Fruit fly (Drosophila melanogaster) S2 (cell line): ENCODE measurements around the gene dpr17.

Source experiments
- CG8478 ChIP-seq: fragments of >200 bp; optimal IDR thresholded peaks from 2 replicates; lab custom pipeline; 2018
- CTCF ChIP-seq, 2 experiments: fragments of >200 bp; optimal IDR thresholded peaks; 2 replicates each; lab custom pipeline; 2018

DNA sequence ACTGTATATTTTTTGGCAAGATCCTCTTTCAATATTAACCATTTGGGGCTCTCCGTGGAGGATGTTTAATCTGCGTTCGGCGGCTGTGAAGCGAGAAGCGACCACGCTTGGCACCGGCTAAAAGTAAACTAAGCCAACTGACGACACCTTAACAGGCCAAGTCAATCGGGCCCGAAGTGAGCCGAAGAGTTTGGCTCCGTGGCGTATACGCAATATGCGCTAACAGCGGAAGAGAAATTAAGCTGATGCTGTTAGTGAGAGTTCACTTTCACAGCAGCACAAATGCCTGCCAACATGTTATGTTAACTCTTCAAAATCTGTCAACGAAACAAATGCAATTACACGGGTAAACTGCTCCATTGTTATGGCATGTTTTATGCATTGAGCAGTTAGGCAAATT, 63.8 kb downstream of the dpr17 start, which contains the start of gene dpr15:
- TF ChIP-seq CTCF (optimal IDR thresholded peaks at IDR 0.05; lab: Kevin White, UChicago) (no peak), CG8478 (lab: Kevin White, UChicago) (no peak)
